Worm (Caenorhabditis elegans): Measurements from ENCODE around the gene rpb-4.

The rpb-4 gene

DNA sequence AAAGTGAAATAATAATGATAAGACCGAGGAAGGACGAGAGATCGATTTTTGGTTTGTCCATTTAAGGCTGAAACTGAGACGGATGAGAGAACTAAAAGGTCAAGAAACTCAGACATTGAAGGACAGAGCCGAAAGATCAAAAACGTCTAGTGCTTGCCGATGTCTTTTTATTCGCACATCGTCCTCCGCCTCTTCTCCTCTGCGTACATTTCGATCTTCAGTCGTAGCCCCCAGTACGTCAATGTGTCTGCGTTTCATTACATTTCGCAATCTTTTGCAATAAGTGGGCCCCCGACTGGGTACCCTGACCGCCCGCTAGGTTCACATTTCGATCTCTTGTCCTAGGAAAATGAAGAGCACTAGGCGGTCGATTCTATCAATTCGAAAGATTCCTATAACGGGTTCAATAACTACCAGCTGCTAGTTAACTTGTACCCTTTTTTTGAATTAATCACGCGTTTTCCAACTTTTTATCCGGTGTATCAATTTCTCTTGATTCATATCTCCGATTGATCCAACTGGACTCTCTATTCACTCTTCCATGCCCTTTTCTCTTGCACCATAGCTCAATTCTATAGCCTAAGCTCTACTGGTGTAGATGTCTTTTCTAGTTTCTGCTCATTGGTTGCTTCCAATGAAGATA lies 17.9 kb downstream of the rpb-4 start:
- TF ChIP-seq fkh-6 (tag; optimal IDR thresholded peaks at IDR 0.05) (no peak), T23F11.4 (GFP tag; optimal IDR thresholded peaks at IDR 0.05) (no peak), tbx-7 (tag; optimal IDR thresholded peaks at IDR 0.05) (no peak), dve-1 (tag; optimal IDR thresholded peaks at IDR 0.05) (peak; percentile 31), tbx-2 (tag; optimal IDR thresholded peaks at IDR 0.05) (peak; percentile 18), ceh-18 (tag; optimal IDR thresholded peaks at IDR 0.05) (peak; percentile 3), fkh-10 (GFP tag; optimal IDR thresholded peaks at IDR 0.05) (no peak), ceh-34 (tag; optimal IDR thresholded peaks at IDR 0.05) (peak; percentile 20), pag-3 (tag; optimal IDR thresholded peaks at IDR 0.05; ENCODE audit: borderline replicate concordance) (no peak), ets-4 (tag; optimal IDR thresholded peaks at IDR 0.05) (no peak), K02D7.2 (tag; optimal IDR thresholded peaks at IDR 0.05) (no peak), gmeb-2 (tag; optimal IDR thresholded peaks at IDR 0.05) (no peak), dmd-4 (tag; optimal IDR thresholded peaks at IDR 0.05; ENCODE audit: borderline replicate concordance) (no peak), C08G9.2 (tag; optimal IDR thresholded peaks at IDR 0.05) (no peak), F13H6.1 (tag; optimal IDR thresholded peaks at IDR 0.05) (no peak), unc-55 (GFP tag; optimal IDR thresholded peaks at IDR 0.05) (peak; percentile 32), nhr-11 (tag; optimal IDR thresholded peaks at IDR 0.05) (no peak), ceh-24 (tag; optimal IDR thresholded peaks at IDR 0.05) (no peak), nfya-1 (tag; optimal IDR thresholded peaks at IDR 0.05) (peak; percentile 4), pax-1 (tag; optimal IDR thresholded peaks at IDR 0.05) (no peak), unc-86 (tag; optimal IDR thresholded peaks at IDR 0.05) (no peak), elt-4 (tag; optimal IDR thresholded peaks at IDR 0.05) (no peak), ceh-31 (tag; optimal IDR thresholded peaks at IDR 0.05) (peak; percentile 31), hlh-15 (tag; optimal IDR thresholded peaks at IDR 0.05) (no peak), hlh-6 (tag; optimal IDR thresholded peaks at IDR 0.05) (no peak), sdc-2 (tag; optimal IDR thresholded peaks at IDR 0.05) (no peak)

- TF ChIP-seq odd-2 (tag; optimal IDR thresholded peaks at IDR 0.05) (no peak), pha-4 (tag; optimal IDR thresholded peaks at IDR 0.05) (no peak), nhr-232 (tag; optimal IDR thresholded peaks at IDR 0.05) (no peak), ceh-48 (tag; optimal IDR thresholded peaks at IDR 0.05) (no peak), ceh-14 (tag; optimal IDR thresholded peaks at IDR 0.05) (no peak), ceh-31 (tag; optimal IDR thresholded peaks at IDR 0.05) (no peak), ceh-19 (GFP tag; optimal IDR thresholded peaks at IDR 0.05) (no peak), F13H6.1 (tag; optimal IDR thresholded peaks at IDR 0.05) (no peak), ceh-22 (tag; optimal IDR thresholded peaks at IDR 0.05) (no peak), pag-3 (tag; optimal IDR thresholded peaks at IDR 0.05; ENCODE audit: borderline replicate concordance) (no peak), ttx-3 (tag; optimal IDR thresholded peaks at IDR 0.05) (no peak), nfya-1 (tag; optimal IDR thresholded peaks at IDR 0.05) (no peak), ama-1 (optimal IDR thresholded peaks at IDR 0.05) (no peak), sox-2 (GFP tag; IDR thresholded peaks at IDR 0.05) (no peak)
Observed at ce11 chrII:7393393-7393792, 19.1 kb downstream of the rpb-4 start.

DNA sequence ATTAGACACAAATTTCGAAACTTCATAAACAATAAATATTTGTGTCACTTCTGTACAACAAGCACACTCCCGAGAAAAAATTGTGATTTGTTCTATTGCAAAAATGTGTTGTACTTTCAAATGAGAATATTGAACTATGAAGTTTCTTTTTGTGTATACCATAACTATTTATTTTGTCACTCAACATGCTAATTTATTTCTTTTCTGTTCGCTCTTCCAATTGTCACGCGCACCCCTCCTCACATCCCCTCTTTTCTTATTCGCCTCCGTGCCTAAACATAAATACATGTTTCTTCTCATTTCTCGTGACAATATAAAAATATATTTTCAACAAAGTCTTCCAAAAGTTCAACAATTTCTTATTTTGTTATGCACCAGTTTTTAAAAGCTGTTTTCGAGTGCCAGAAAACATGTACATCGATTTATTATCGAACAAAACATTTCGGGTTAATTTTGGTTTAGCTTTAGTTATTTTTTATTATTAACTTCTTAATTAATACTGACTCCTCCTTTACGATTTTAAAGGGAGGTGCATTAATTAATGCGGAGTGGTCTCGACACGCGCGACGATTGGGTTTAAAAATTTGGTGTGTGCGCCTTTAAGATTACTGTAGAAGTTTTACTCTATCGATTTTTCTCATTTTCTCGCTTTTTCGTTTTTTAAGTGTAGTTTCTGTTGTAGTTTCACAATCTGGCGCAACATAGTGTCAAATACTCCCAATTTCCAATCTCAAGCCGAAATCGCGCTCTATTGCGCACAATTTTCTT lies 19.8 kb downstream of the rpb-4 start:
- TF ChIP-seq ceh-9 (tag; optimal IDR thresholded peaks at IDR 0.05) (no peak), ceh-18 (tag; optimal IDR thresholded peaks at IDR 0.05) (no peak), dve-1 (tag; optimal IDR thresholded peaks at IDR 0.05) (no peak), elt-2 (tag; optimal IDR thresholded peaks at IDR 0.05) (no peak), sdc-2 (tag; optimal IDR thresholded peaks at IDR 0.05) (no peak), pqm-1 (tag; optimal IDR thresholded peaks at IDR 0.05) (no peak), unc-42 (tag; optimal IDR thresholded peaks at IDR 0.05) (no peak), T23F11.4 (GFP tag; optimal IDR thresholded peaks at IDR 0.05) (no peak), ceh-2 (tag; optimal IDR thresholded peaks at IDR 0.05) (no peak), tbx-7 (tag; optimal IDR thresholded peaks at IDR 0.05) (no peak)
